Worm (Caenorhabditis elegans): ENCODE measurements around the gene F21H7.12.

DNA sequence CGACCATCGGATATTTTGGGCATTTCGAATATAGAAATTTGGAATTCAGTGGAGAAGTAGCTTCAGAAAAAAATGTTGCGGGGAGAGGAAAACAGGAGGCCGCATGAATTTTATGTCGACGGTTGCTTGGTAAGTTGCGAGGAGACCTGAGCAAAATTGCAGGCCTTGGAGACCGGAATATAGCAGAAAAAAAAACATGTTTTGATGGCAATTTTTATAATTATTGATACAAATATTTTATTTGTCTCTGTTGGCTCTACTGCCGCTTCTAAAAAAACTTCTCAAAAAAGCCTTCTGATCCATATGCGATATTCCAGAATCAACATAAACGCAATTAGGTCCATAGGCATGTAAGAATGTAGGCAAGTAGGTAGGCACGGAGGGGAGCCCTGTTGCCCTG, 45.4 kb downstream of the F21H7.12 start, which contains the start of gene pacl-1:
- TF ChIP-seq aly-1 (tag; optimal IDR thresholded peaks at IDR 0.05) (no peak), sea-1 (GFP tag; conservative IDR thresholded peaks at IDR 0.05) (no peak), ama-1 (optimal IDR thresholded peaks at IDR 0.05) (no peak), pes-1 (GFP tag; IDR thresholded peaks at IDR 0.05) (no peak), ceh-36 (tag; optimal IDR thresholded peaks at IDR 0.05) (no peak), flt-1 (GFP tag; IDR thresholded peaks at IDR 0.05) (no peak), hmg-4 (GFP tag; optimal IDR thresholded peaks at IDR 0.05) (no peak), tra-4 (tag; optimal IDR thresholded peaks at IDR 0.05) (no peak), tbx-37 (GFP tag; conservative IDR thresholded peaks at IDR 0.05) (no peak), ceh-13 (GFP tag; optimal IDR thresholded peaks at IDR 0.05) (no peak), B0310.2 (tag; optimal IDR thresholded peaks at IDR 0.05) (no peak), hmbx-1 (tag; optimal IDR thresholded peaks at IDR 0.05) (no peak), ets-7 (tag; optimal IDR thresholded peaks at IDR 0.05) (no peak), hnd-1 (tag; optimal IDR thresholded peaks at IDR 0.05) (no peak)

Measured in whole organism, early embryonic.